Worm (Caenorhabditis elegans): ENCODE results near the gene tmem-231.

tmem-231 gene

DNA sequence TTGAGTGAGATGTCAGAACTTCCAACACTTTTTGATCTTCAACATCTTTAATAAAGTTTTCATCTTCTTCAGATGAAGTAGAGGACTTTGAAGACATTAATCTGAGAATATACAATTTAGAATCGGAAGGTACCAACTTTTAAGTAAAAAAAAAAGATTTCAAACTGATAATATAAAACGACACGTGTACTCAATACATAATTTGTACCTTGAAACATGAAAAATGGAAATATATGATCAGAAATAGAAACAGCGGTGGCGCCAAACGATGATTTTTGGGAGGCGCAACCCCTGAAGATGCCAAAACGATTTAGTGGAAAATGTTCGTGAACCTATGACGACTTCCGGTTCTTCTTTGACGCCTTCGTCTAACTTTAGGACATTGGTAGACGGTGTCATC, 45.9 kb downstream of the tmem-231 start, which contains the start of gene oat-1:
Gene oat-1 (minus strand): TSS at position 101 of the 400 bp plus-strand sequence.
- TF ChIP-seq nhr-6 (tag; optimal IDR thresholded peaks at IDR 0.05) (no peak), snpc-4 (tag; optimal IDR thresholded peaks at IDR 0.05) (no peak), ztf-11 (tag; optimal IDR thresholded peaks at IDR 0.05) (no peak), ztf-4 (tag; optimal IDR thresholded peaks at IDR 0.05) (no peak), lin-39 (tag; optimal IDR thresholded peaks at IDR 0.05) (no peak), F13H6.1 (tag; optimal IDR thresholded peaks at IDR 0.05) (no peak), elt-3 (tag; optimal IDR thresholded peaks at IDR 0.05) (no peak), nhr-77 (tag; optimal IDR thresholded peaks at IDR 0.05) (no peak), unc-55 (GFP tag; optimal IDR thresholded peaks at IDR 0.05) (no peak)

DNA sequence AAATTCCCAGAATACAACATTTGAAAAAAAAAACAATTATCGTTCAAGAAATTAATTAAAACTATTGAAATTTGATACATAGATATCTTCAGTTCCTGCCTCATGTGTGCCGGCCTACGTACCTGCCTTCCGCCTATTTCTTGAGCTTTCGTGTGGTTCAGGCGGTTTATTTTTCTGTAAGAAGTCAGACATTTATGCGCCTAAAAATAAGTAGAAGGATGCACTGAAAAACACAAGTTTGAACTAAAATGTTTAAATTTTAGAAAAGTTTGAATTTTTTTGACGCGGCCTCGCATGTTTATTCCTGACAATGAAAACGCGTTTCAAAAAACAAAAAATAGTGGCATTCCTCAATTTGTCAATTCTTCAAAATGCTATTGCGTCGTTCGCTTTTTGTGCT, 47.2 kb downstream of the tmem-231 start, which contains the start of gene C28C12.11:
Gene C28C12.11 (plus strand): TSS at position 301 of the 400 bp plus-strand sequence.
- no peak for TF ChIP-seq nhr-237 (tag; optimal IDR thresholded peaks at IDR 0.05)
- no peak for TF ChIP-seq lin-39 (tag; optimal IDR thresholded peaks at IDR 0.05)
- no peak for TF ChIP-seq ZK546.5 (tag; optimal IDR thresholded peaks at IDR 0.05)
- no peak for TF ChIP-seq lin-11 (tag; optimal IDR thresholded peaks at IDR 0.05)
- no peak for TF ChIP-seq nhr-10 (tag; optimal IDR thresholded peaks at IDR 0.05)
- no peak for TF ChIP-seq blmp-1 (tag; optimal IDR thresholded peaks at IDR 0.05; ENCODE audit: insufficient read depth)
- no peak for TF ChIP-seq sma-3 (GFP tag; optimal IDR thresholded peaks at IDR 0.05)
- no peak for TF ChIP-seq ztf-1 (GFP tag; conservative IDR thresholded peaks at IDR 0.05)
- TF ChIP-seq elt-3 (tag; optimal IDR thresholded peaks at IDR 0.05) = no peak
- no peak for TF ChIP-seq mdl-1 (tag; optimal IDR thresholded peaks at IDR 0.05)
- TF ChIP-seq C34F6.9 (tag; optimal IDR thresholded peaks at IDR 0.05) = no peak
- TF ChIP-seq elt-1 (tag; optimal IDR thresholded peaks at IDR 0.05) = no peak
- no peak for TF ChIP-seq nhr-21 (tag; optimal IDR thresholded peaks at IDR 0.05)
- no peak for TF ChIP-seq nhr-11 (tag; optimal IDR thresholded peaks at IDR 0.05)
- no peak for TF ChIP-seq nhr-6 (tag; optimal IDR thresholded peaks at IDR 0.05)
- no peak for TF ChIP-seq mbf-1 (tag; optimal IDR thresholded peaks at IDR 0.05)

- TF ChIP-seq alr-1 (tag; optimal IDR thresholded peaks at IDR 0.05) = no peak
- TF ChIP-seq R02D3.7 (tag; optimal IDR thresholded peaks at IDR 0.05) = no peak
- no peak for TF ChIP-seq nhr-12 (tag; optimal IDR thresholded peaks at IDR 0.05)
- no peak for TF ChIP-seq nhr-6 (tag; optimal IDR thresholded peaks at IDR 0.05)
- TF ChIP-seq sma-3 (GFP tag; optimal IDR thresholded peaks at IDR 0.05) = peak; percentile 27
- no peak for TF ChIP-seq nhr-77 (tag; optimal IDR thresholded peaks at IDR 0.05)
- no peak for TF ChIP-seq zag-1 (tag; optimal IDR thresholded peaks at IDR 0.05)
- TF ChIP-seq unc-39 (tag; optimal IDR thresholded peaks at IDR 0.05) = no peak
- TF ChIP-seq fos-1 (tag; optimal IDR thresholded peaks at IDR 0.05) = peak; percentile 84
- no peak for TF ChIP-seq unc-55 (GFP tag; optimal IDR thresholded peaks at IDR 0.05)
- no peak for TF ChIP-seq lin-39 (tag; optimal IDR thresholded peaks at IDR 0.05)
- TF ChIP-seq sma-9 (GFP tag; optimal IDR thresholded peaks at IDR 0.05) = peak; percentile 48
- no peak for TF ChIP-seq sma-9 (tag; optimal IDR thresholded peaks at IDR 0.05)
- no peak for TF ChIP-seq elt-1 (tag; optimal IDR thresholded peaks at IDR 0.05)
- no peak for TF ChIP-seq nhr-10 (tag; optimal IDR thresholded peaks at IDR 0.05)
- TF ChIP-seq nhr-23 (tag; optimal IDR thresholded peaks at IDR 0.05) = no peak
- TF ChIP-seq egl-27 (tag; optimal IDR thresholded peaks at IDR 0.05) = no peak
- TF ChIP-seq unc-62 (GFP tag; optimal IDR thresholded peaks at IDR 0.05) = no peak
- peak; percentile 12 for TF ChIP-seq crh-2 (tag; optimal IDR thresholded peaks at IDR 0.05)
- no peak for TF ChIP-seq lin-11 (tag; optimal IDR thresholded peaks at IDR 0.05)
- no peak for TF ChIP-seq F13H6.1 (tag; optimal IDR thresholded peaks at IDR 0.05)
- TF ChIP-seq blmp-1 (tag; optimal IDR thresholded peaks at IDR 0.05; ENCODE audit: insufficient read depth) = no peak
- no peak for TF ChIP-seq peb-1 (tag; optimal IDR thresholded peaks at IDR 0.05)
- TF ChIP-seq nhr-129 (tag; optimal IDR thresholded peaks at IDR 0.05) = no peak
- no peak for TF ChIP-seq nhr-11 (tag; optimal IDR thresholded peaks at IDR 0.05)
- no peak for TF ChIP-seq gmeb-1 (tag; optimal IDR thresholded peaks at IDR 0.05)
- no peak for TF ChIP-seq lin-13 (GFP tag; optimal IDR thresholded peaks at IDR 0.05)
- TF ChIP-seq ceh-82 (tag; optimal IDR thresholded peaks at IDR 0.05) = no peak
Measured at ce11 chrIV:8475030-8475679, 48.6 kb downstream of the tmem-231 start.
